Worm (Caenorhabditis elegans) whole organism, late embryonic: Measurements from ENCODE around the gene lnkn-1.

Experiments used
- ama-1 ChIP-seq: fragments of 150-350 bp; optimal IDR thresholded peaks from 2 replicates; lab custom pipeline; 2014
- hlh-15 ChIP-seq: sonication (generic microtip); optimal IDR thresholded peaks from 2 replicates; lab custom pipeline; 2016; ENCODE audit warnings: missing genetic modification characterization, missing compliant biosample characterization
- lim-6 ChIP-seq: sonication (generic microtip); optimal IDR thresholded peaks from 2 replicates; lab custom pipeline; 2016; ENCODE audit warnings: missing genetic modification characterization, missing compliant biosample characterization
- odd-2 ChIP-seq: sonication (generic microtip); optimal IDR thresholded peaks from 2 replicates; lab custom pipeline; 2017; ENCODE audit warnings: antibody characterized with exemption, mild to moderate bottlenecking, missing genetic modification characterization, missing compliant biosample characterization
- pqm-1 ChIP-seq: sonication (generic microtip); optimal IDR thresholded peaks from 2 replicates; lab custom pipeline; 2016; ENCODE audit warnings: missing genetic modification characterization, missing compliant biosample characterization
- sox-2 ChIP-seq: fragments of 200-800 bp; sonication (Bioruptor generic); IDR thresholded peaks from 2 replicates; pipeline ENCODE4 v1.3.6; 2022; ENCODE audit warnings: missing genetic modification reagents, missing genetic modification characterization, missing compliant biosample characterization
- zip-5 ChIP-seq: sonication (generic microtip); optimal IDR thresholded peaks from 2 replicates; lab custom pipeline; 2016; ENCODE audit warnings: missing genetic modification characterization, missing compliant biosample characterization
- ztf-16 ChIP-seq: sonication (generic microtip); optimal IDR thresholded peaks from 2 replicates; lab custom pipeline; 2017; ENCODE audit warnings: missing genetic modification characterization, missing compliant biosample characterization

DNA sequence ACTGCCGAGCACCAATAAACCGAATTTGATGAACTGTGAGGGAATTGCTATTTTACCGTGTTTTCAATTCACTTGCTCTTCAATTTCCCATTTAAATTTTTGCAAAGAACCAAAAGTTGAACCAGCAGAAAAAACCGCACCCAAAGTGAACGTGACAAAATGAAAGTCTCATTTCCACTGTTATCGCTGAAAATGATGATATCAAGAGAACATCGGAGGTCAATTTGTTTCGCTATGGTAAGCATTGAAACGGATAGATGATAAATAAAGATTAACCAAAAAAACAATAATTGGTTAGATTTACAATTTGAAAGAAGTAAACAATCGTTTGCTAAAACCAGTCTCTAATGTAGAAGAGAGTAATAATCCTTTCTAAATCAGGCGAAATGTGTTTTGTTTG is 35.5 kb downstream of the lnkn-1 start:
- TF ChIP-seq zip-5 (tag; lab: Kevin White, UChicago) (no peak), odd-2 (tag; lab: Kevin White, UChicago) (no peak), sox-2 (GFP tag; lab: Robert Waterston, UW) (no peak), hlh-15 (tag; lab: Kevin White, UChicago) (no peak), pqm-1 (tag; lab: Kevin White, UChicago) (no peak), lim-6 (no peak), ama-1 (no peak), ztf-16 (tag; lab: Kevin White, UChicago) (no peak)
